Worm (Caenorhabditis elegans) whole organism, L4/young adult: ENCODE data around the gene F40F9.3.

ENCODE experiments used
- W03F9.2 ChIP-seq: fragments of 150-350 bp; optimal IDR thresholded peaks from 2 replicates; lab custom pipeline; 2014; ENCODE audit warnings: missing biosample characterization, missing genetic modification characterization
- dao-5 ChIP-seq: sonication (generic microtip); optimal IDR thresholded peaks from 2 replicates; lab custom pipeline; 2016; ENCODE audit warnings: missing genotype, missing genetic modification characterization, moderate library complexity, missing compliant biosample characterization
- him-1 ChIP-seq: sonication (generic microtip); optimal IDR thresholded peaks from 2 replicates; lab custom pipeline; 2016; ENCODE audit warnings: missing genotype, missing genetic modification reagents, missing genetic modification characterization, missing compliant biosample characterization

Gene F40F9.3

ce11 chrV:9714909-9715308 is at the start of gene F40F9.3:
Gene F40F9.3, plus strand, starts transcription at chrV:9715209.
- TF ChIP-seq him-1 (tag; lab: Kevin White, UChicago) (no peak), dao-5 (no peak), W03F9.2 (tag; lab: Kevin White, UChicago) (no peak)

ce11 chrV:9666394-9666793 is 48.6 kb upstream of the F40F9.3 start, which contains the start of gene ZK287.1:
Gene ZK287.1, plus strand, starts transcription at chrV:9666694.
- no peak for TF ChIP-seq dao-5
- TF ChIP-seq him-1 (tag; lab: Kevin White, UChicago): no peak
- no peak for TF ChIP-seq W03F9.2 (tag; lab: Kevin White, UChicago)

- TF ChIP-seq W03F9.2 (tag; lab: Kevin White, UChicago) (no peak), dao-5 (no peak), him-1 (tag; lab: Kevin White, UChicago) (no peak)
Measured at ce11 chrV:9672495-9672894, 42.5 kb upstream of the F40F9.3 start.

DNA sequence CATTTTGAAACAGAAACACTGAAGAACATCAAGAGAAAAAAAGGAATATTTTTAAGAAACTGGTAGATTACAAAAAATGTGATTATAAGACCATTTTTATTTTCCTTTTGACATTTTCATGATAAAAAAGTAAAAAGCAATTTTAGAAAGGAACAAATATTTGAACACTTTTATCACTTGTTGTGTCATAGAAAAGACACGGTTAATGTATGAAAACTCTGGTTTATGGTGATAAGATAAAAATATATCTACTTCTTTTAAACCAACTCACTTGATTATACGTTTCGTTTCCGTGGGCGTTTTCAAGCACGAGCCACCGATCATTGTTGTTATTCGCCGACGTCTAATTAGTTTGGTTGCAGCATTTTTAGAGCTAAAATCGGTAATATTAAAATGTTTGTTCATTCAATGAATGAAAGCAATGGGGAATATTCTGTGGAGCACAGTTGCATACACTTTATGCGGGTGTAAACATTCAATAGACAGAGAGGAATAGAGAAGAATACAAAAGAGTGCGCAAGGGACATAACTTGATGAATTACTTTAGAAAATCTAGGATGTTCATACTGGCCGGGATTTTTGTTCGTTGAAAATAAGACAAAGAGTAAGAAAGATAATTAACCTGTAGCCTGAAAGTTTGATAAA is 41.7 kb upstream of the F40F9.3 start, which contains the start of gene sulp-8:
Gene sulp-8 (minus strand): TSS at position 469 of the 645 bp plus-strand sequence.
- TF ChIP-seq him-1 (tag; lab: Kevin White, UChicago) (no peak), W03F9.2 (tag; lab: Kevin White, UChicago) (no peak), dao-5 (no peak)

ce11 chrV:9677977-9678376 is 37.0 kb upstream of the F40F9.3 start, which contains the start of gene cthd-1:
Gene cthd-1, plus strand, starts transcription at chrV:9678277.
- TF ChIP-seq W03F9.2 (tag; lab: Kevin White, UChicago) (no peak), dao-5 (no peak), him-1 (tag; lab: Kevin White, UChicago) (no peak)

DNA sequence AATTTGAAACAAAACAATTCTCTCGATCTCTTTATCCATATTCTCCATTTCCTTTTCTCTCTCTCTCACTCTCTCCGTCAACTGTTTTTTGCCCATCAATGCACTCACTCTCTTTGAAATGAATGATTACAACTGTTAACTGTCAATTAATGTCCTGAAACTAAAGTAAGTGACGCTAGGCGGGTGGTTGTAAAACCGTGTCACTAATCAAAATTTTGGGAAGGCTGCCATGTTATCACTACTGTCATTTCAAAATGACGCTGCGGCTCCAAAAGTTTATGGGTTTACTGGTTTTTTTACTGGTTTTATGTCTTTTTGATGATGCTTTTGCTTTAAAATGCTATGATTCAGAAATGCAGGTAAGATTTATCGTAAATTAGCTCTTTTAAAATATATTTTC is 35.8 kb upstream of the F40F9.3 start, which contains the start of gene ZK287.9:
Gene ZK287.9 (plus strand): TSS at position 192 of the 400 bp plus-strand sequence.
- TF ChIP-seq W03F9.2 (tag; lab: Kevin White, UChicago) (no peak), him-1 (tag; lab: Kevin White, UChicago) (no peak), dao-5 (no peak)

- TF ChIP-seq W03F9.2 (tag; lab: Kevin White, UChicago): no peak
- TF ChIP-seq him-1 (tag; lab: Kevin White, UChicago): no peak
- TF ChIP-seq dao-5: no peak
Measured at ce11 chrV:9680260-9680659, 34.7 kb upstream of the F40F9.3 start.

- TF ChIP-seq dao-5: no peak
- TF ChIP-seq him-1 (tag; lab: Kevin White, UChicago): no peak
- TF ChIP-seq W03F9.2 (tag; lab: Kevin White, UChicago): no peak
Measured at ce11 chrV:9685559-9685958, 29.4 kb upstream of the F40F9.3 start, which contains the start of gene ZK287.4. Gene ZK287.4, minus strand, starts transcription at chrV:9685659.

ce11 chrV:9689364-9689763 is 25.6 kb upstream of the F40F9.3 start:
- TF ChIP-seq him-1 (tag; lab: Kevin White, UChicago): no peak
- TF ChIP-seq dao-5: no peak
- TF ChIP-seq W03F9.2 (tag; lab: Kevin White, UChicago): no peak

DNA sequence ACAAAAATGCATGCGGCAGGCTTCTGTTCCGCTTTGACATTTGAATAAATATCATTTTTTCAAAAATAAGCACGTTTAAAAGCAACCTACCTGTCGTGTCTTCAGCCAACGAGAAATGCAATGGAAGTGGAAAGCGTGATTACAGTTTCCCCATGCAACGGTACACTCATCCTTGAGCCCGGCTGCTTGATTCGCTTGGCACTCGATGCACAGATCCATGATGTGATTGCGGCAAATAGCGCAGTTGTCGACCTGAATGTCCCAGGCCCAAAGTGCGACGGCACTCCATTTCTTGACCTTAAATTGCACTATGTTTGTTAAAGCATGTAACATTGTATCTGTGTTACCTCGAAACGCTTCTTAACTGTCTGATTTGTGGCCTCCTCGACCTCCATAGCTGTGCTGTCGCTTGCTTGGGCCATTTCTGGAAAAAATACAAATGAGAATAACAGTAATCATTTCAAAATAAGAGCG is 24.9 kb upstream of the F40F9.3 start, which contains the start of gene rbx-1:
Gene rbx-1 (minus strand): TSS at position 424 of the 474 bp plus-strand sequence.
- no peak for TF ChIP-seq him-1 (tag; lab: Kevin White, UChicago)
- TF ChIP-seq dao-5: no peak
- TF ChIP-seq W03F9.2 (tag; lab: Kevin White, UChicago): no peak

- TF ChIP-seq W03F9.2 (tag; lab: Kevin White, UChicago): peak; percentile 84
- TF ChIP-seq him-1 (tag; lab: Kevin White, UChicago): no peak
Measured at ce11 chrV:9690728-9691127, 24.3 kb upstream of the F40F9.3 start.

DNA sequence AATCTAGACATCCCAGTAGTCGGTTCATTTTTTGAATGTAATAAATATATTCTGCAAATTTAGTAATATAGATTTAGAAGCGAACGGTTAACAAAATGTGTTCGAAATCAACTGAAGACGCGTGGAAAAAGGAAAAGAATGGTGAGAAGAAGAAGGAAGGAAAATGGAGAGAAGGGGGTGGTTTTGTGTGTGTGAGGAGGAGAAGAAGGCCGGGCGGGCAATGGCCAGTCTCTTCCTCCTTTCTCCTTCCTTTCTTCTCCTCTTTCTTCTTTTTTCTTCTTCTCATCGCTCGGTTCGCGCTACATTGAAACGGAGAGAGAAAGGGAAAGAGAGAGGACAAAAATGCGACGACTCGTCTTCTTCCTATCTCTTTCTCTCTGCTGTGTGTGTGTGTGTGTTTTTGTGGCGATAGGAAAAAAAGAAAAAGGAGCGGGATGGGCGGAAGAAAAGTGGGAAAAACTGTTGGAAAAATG is 22.9 kb upstream of the F40F9.3 start, which contains the start of gene ztf-9:
Gene ztf-9 (minus strand): TSS at position 51 of the 473 bp plus-strand sequence.
- TF ChIP-seq him-1 (tag; lab: Kevin White, UChicago) (peak; percentile 4), dao-5 (no peak), W03F9.2 (tag; lab: Kevin White, UChicago) (no peak)

- no peak for TF ChIP-seq dao-5
- TF ChIP-seq W03F9.2 (tag; lab: Kevin White, UChicago): no peak
- TF ChIP-seq him-1 (tag; lab: Kevin White, UChicago): no peak
Measured at ce11 chrV:9692649-9693112, 22.3 kb upstream of the F40F9.3 start, which contains the start of gene ZK287.7. Gene ZK287.7, plus strand, starts transcription at chrV:9693062.

ce11 chrV:9696715-9697114 is 18.3 kb upstream of the F40F9.3 start, which contains the start of gene her-1:
Gene her-1, plus strand, starts transcription at chrV:9697015.
- TF ChIP-seq W03F9.2 (tag; lab: Kevin White, UChicago) (no peak), him-1 (tag; lab: Kevin White, UChicago) (no peak), dao-5 (no peak)
